Fruit fly (Drosophila melanogaster) whole organism, embryonic: ENCODE data around the gene Snx3.

Experiments used
- Asciz ChIP-seq: fragments of 200-800 bp; sonication (Bioruptor generic); optimal IDR thresholded peaks from 2 replicates; lab custom pipeline; 2017; ENCODE audit warnings: missing biosample characterization, mild to moderate bottlenecking, missing genetic modification characterization, missing genetic modification reagents
- Awh ChIP-seq: fragments of 200-800 bp; sonication (Bioruptor generic); IDR thresholded peaks from 2 replicates; pipeline ENCODE4, ENCODE4 v1.3.6; 2022; ENCODE audit warnings: missing biosample characterization, missing genetic modification characterization
- B-H2 ChIP-seq: fragments of 200-800 bp; sonication (Bioruptor generic); optimal IDR thresholded peaks from 2 replicates; lab custom pipeline; 2018; ENCODE audit warnings: missing biosample characterization, mild to moderate bottlenecking, missing genetic modification characterization
- Bgb ChIP-seq: fragments of 200-800 bp; sonication (Bioruptor generic); IDR thresholded peaks from 2 replicates; pipeline ENCODE4 v1.3.6; 2022; ENCODE audit warnings: missing biosample characterization, missing genetic modification characterization; ENCODE audit not compliant: partially characterized antibody
- Bteb2 ChIP-seq: fragments of 200-800 bp; sonication (Bioruptor generic); optimal IDR thresholded peaks from 2 replicates; lab custom pipeline; 2016; ENCODE audit warnings: missing biosample characterization, missing genetic modification characterization
- CG11093 ChIP-seq: fragments of 200-800 bp; sonication (Bioruptor generic); IDR thresholded peaks from 3 replicates; pipeline ENCODE4 v1.3.6; 2022; ENCODE audit warnings: missing biosample characterization, missing genetic modification characterization
- CG11247 ChIP-seq: fragments of 200-800 bp; sonication (Bioruptor generic); IDR thresholded peaks from 2 replicates; pipeline ENCODE4 v1.3.6; 2022; ENCODE audit warnings: missing biosample characterization, missing genetic modification characterization
- CG11504 ChIP-seq: fragments of 200-800 bp; sonication (Bioruptor generic); optimal IDR thresholded peaks from 3 replicates; lab custom pipeline; 2019; ENCODE audit warnings: missing biosample characterization, mild to moderate bottlenecking, missing genetic modification characterization, moderate library complexity
- CG12236 ChIP-seq: fragments of 200-800 bp; sonication (Bioruptor generic); optimal IDR thresholded peaks from 2 replicates; lab custom pipeline; 2016; ENCODE audit warnings: missing biosample characterization, missing genetic modification characterization
- CG13775 ChIP-seq: fragments of 200-800 bp; sonication (Bioruptor generic); optimal IDR thresholded peaks from 3 replicates; lab custom pipeline; 2017; ENCODE audit warnings: missing biosample characterization, mild to moderate bottlenecking, missing genetic modification characterization
- CG17361 ChIP-seq: fragments of 200-800 bp; sonication (Bioruptor generic); IDR thresholded peaks from 3 replicates; pipeline ENCODE4 v1.3.6; 2022; ENCODE audit warnings: missing biosample characterization, missing genetic modification characterization
- CG1832 ChIP-seq: fragments of 200-800 bp; sonication (Bioruptor generic); optimal IDR thresholded peaks from 2 replicates; lab custom pipeline; 2017; ENCODE audit warnings: missing biosample characterization, mild to moderate bottlenecking, missing genetic modification characterization, inconsistent platforms
- CG2129 ChIP-seq: fragments of 200-800 bp; sonication (Bioruptor generic); IDR thresholded peaks from 2 replicates; pipeline ENCODE4 v1.3.6; 2022; ENCODE audit warnings: missing biosample characterization, missing genetic modification characterization; ENCODE audit not compliant: partially characterized antibody
- CG2199 ChIP-seq: fragments of 200-800 bp; sonication (Bioruptor generic); IDR thresholded peaks from 3 replicates; pipeline ENCODE4 v1.3.6; 2022; ENCODE audit warnings: missing biosample characterization, missing genetic modification characterization
- CG2202 ChIP-seq: fragments of 200-800 bp; sonication (Bioruptor generic); optimal IDR thresholded peaks from 2 replicates; lab custom pipeline; 2018; ENCODE audit warnings: missing biosample characterization, mild to moderate bottlenecking, missing genetic modification characterization
- CG34422 ChIP-seq: fragments of 200-800 bp; sonication (Bioruptor generic); IDR thresholded peaks from 3 replicates; pipeline ENCODE4 v1.3.6; 2022; ENCODE audit warnings: missing biosample characterization, missing genetic modification characterization
- CG4328 ChIP-seq: fragments of 200-800 bp; sonication (Bioruptor generic); optimal IDR thresholded peaks from 3 replicates; lab custom pipeline; 2017; ENCODE audit warnings: missing biosample characterization, missing genetic modification reagents, missing genetic modification characterization
- CG7928 ChIP-seq: fragments of 200-800 bp; sonication (Bioruptor generic); optimal IDR thresholded peaks from 2 replicates; lab custom pipeline; 2017; ENCODE audit warnings: missing biosample characterization, mild to moderate bottlenecking, missing genetic modification characterization
- CG8388 ChIP-seq: fragments of 200-800 bp; sonication (Bioruptor generic); optimal IDR thresholded peaks from 2 replicates; lab custom pipeline; 2019; ENCODE audit warnings: missing biosample characterization, mild to moderate bottlenecking, missing genetic modification characterization, moderate library complexity
- CG8478 ChIP-seq: fragments of >200 bp; optimal IDR thresholded peaks from 2 replicates; lab custom pipeline; 2018
- CG9437 ChIP-seq: fragments of 200-800 bp; sonication (Bioruptor generic); optimal IDR thresholded peaks from 2 replicates; lab custom pipeline; 2018; ENCODE audit warnings: missing biosample characterization, mild to moderate bottlenecking, missing genetic modification characterization
- Dp ChIP-seq: fragments of 200-800 bp; sonication (Bioruptor generic); optimal IDR thresholded peaks from 2 replicates; lab custom pipeline; 2018; ENCODE audit warnings: missing biosample characterization, mild to moderate bottlenecking, missing genetic modification characterization, moderate library complexity
- Drgx ChIP-seq: fragments of 200-800 bp; sonication (Bioruptor generic); IDR thresholded peaks from 2 replicates; pipeline ENCODE4 v1.3.6; 2022; ENCODE audit warnings: missing biosample characterization, missing genetic modification characterization
- E2f1 ChIP-seq: fragments of 200-800 bp; sonication (Bioruptor generic); IDR thresholded peaks from 2 replicates; pipeline ENCODE4 v1.3.6; 2022; ENCODE audit warnings: missing biosample characterization, missing genetic modification characterization
- HHEX ChIP-seq: fragments of 200-800 bp; sonication (Bioruptor generic); optimal IDR thresholded peaks from 3 replicates; lab custom pipeline; 2017; ENCODE audit warnings: missing biosample characterization, mild to moderate bottlenecking, missing genetic modification characterization, missing genetic modification reagents
- HLH3B ChIP-seq: fragments of 200-800 bp; sonication (Bioruptor generic); IDR thresholded peaks from 2 replicates; pipeline ENCODE4 v1.3.6; 2022; ENCODE audit warnings: missing biosample characterization, missing genetic modification characterization
- Hand ChIP-seq: fragments of 200-800 bp; sonication (Bioruptor generic); optimal IDR thresholded peaks from 2 replicates; lab custom pipeline; 2017; ENCODE audit warnings: mild to moderate bottlenecking, missing biosample characterization, missing genetic modification reagents, missing genetic modification characterization
- Hey ChIP-seq: fragments of 200-800 bp; sonication (Bioruptor generic); optimal IDR thresholded peaks from 3 replicates; lab custom pipeline; 2018; ENCODE audit warnings: missing biosample characterization, mild to moderate bottlenecking, missing genetic modification characterization
- Hr39 ChIP-seq: fragments of >200 bp; optimal IDR thresholded peaks from 2 replicates; lab custom pipeline; 2017
- Jarid2 ChIP-seq: fragments of 200-800 bp; sonication (Bioruptor generic); optimal IDR thresholded peaks from 3 replicates; lab custom pipeline; 2017; ENCODE audit warnings: mild to moderate bottlenecking, missing biosample characterization, missing genetic modification reagents, missing genetic modification characterization
- Mes4 ChIP-seq: fragments of 200-800 bp; sonication (Bioruptor generic); optimal IDR thresholded peaks from 2 replicates; lab custom pipeline; 2016; ENCODE audit warnings: missing biosample characterization, missing genetic modification characterization
- Nf-YC ChIP-seq: fragments of 200-800 bp; optimal IDR thresholded peaks from 3 replicates; lab custom pipeline; 2019; ENCODE audit warnings: missing biosample characterization, mild to moderate bottlenecking, missing genetic modification characterization, moderate library complexity
- Oli ChIP-seq: fragments of 200-800 bp; sonication (Bioruptor generic); optimal IDR thresholded peaks from 2 replicates; lab custom pipeline; 2018; ENCODE audit warnings: missing biosample characterization, mild to moderate bottlenecking, missing genetic modification characterization, moderate library complexity
- abd-A ChIP-seq: fragments of 200-800 bp; sonication (Bioruptor generic); optimal IDR thresholded peaks from 3 replicates; lab custom pipeline; 2019; ENCODE audit warnings: missing biosample characterization, mild to moderate bottlenecking, missing genetic modification characterization, moderate library complexity
- aop ChIP-seq: fragments of 200-800 bp; sonication (Bioruptor generic); IDR thresholded peaks from 2 replicates; pipeline ENCODE4 v1.3.6; 2022; ENCODE audit warnings: missing biosample characterization, missing genetic modification characterization
- ap ChIP-seq: fragments of 200-800 bp; sonication (Bioruptor generic); IDR thresholded peaks from 2 replicates; pipeline ENCODE4 v1.3.6; 2022; ENCODE audit warnings: missing biosample characterization, missing genetic modification characterization
- chif ChIP-seq, 2 experiments: fragments of 200-800 bp; sonication (Bioruptor generic); optimal IDR thresholded peaks; 3 replicates each; lab custom pipeline; 2016; ENCODE audit warnings: missing biosample characterization in 2 of 2, missing genetic modification characterization in 2 of 2
- corto ChIP-seq: fragments of 200-800 bp; sonication (Bioruptor generic); optimal IDR thresholded peaks from 2 replicates; lab custom pipeline; 2016; ENCODE audit warnings: missing biosample characterization, mild to moderate bottlenecking, missing genetic modification characterization, moderate library complexity
- cwo ChIP-seq: fragments of 200-800 bp; sonication (Bioruptor generic); optimal IDR thresholded peaks from 3 replicates; lab custom pipeline; 2017; ENCODE audit warnings: missing biosample characterization, missing genetic modification characterization, mild to moderate bottlenecking, moderate library complexity, missing genetic modification reagents
- gfzf ChIP-seq: fragments of 200-800 bp; sonication (Bioruptor generic); optimal IDR thresholded peaks from 2 replicates; lab custom pipeline; 2016; ENCODE audit warnings: missing biosample characterization, mild to moderate bottlenecking, missing genetic modification characterization, moderate library complexity
- grau ChIP-seq: fragments of 200-800 bp; optimal IDR thresholded peaks from 3 replicates; lab custom pipeline; 2019; ENCODE audit warnings: missing biosample characterization, mild to moderate bottlenecking, missing genetic modification characterization, moderate library complexity
- insv ChIP-seq, 2 experiments: fragments of 200-800 bp; sonication (Bioruptor generic); optimal IDR thresholded peaks; 3 replicates each; lab custom pipeline; 2016 to 2018; ENCODE audit warnings: missing biosample characterization in 2 of 2, missing genetic modification characterization in 2 of 2
- jing ChIP-seq: fragments of 200-800 bp; sonication (Bioruptor generic); optimal IDR thresholded peaks from 2 replicates; lab custom pipeline; 2018; ENCODE audit warnings: missing biosample characterization, mild to moderate bottlenecking, missing genetic modification characterization
- kah ChIP-seq: fragments of 200-800 bp; sonication (Bioruptor generic); optimal IDR thresholded peaks from 2 replicates; lab custom pipeline; 2018; ENCODE audit warnings: missing biosample characterization, mild to moderate bottlenecking, missing genetic modification characterization
- nerfin-1 ChIP-seq: fragments of 200-800 bp; sonication (Bioruptor generic); optimal IDR thresholded peaks from 3 replicates; lab custom pipeline; 2019; ENCODE audit warnings: missing biosample characterization, mild to moderate bottlenecking, missing genetic modification characterization, moderate library complexity
- onecut ChIP-seq: fragments of 200-800 bp; sonication (Bioruptor generic); IDR thresholded peaks from 2 replicates; pipeline ENCODE4 v1.3.6; 2022; ENCODE audit warnings: missing biosample characterization, missing genetic modification characterization
- scrt ChIP-seq: fragments of 200-800 bp; sonication (Bioruptor generic); optimal IDR thresholded peaks from 2 replicates; lab custom pipeline; 2018; ENCODE audit warnings: missing biosample characterization, mild to moderate bottlenecking, missing genetic modification characterization, moderate library complexity
- sd ChIP-seq: fragments of 200-800 bp; sonication (Bioruptor generic); optimal IDR thresholded peaks from 3 replicates; lab custom pipeline; 2018; ENCODE audit warnings: missing biosample characterization, mild to moderate bottlenecking, missing genetic modification characterization, moderate library complexity
- stwl ChIP-seq: fragments of 200-800 bp; sonication (Bioruptor generic); optimal IDR thresholded peaks from 3 replicates; lab custom pipeline; 2018; ENCODE audit warnings: missing biosample characterization, mild to moderate bottlenecking, missing genetic modification characterization, moderate library complexity
- tap ChIP-seq: fragments of 200-800 bp; optimal IDR thresholded peaks from 3 replicates; lab custom pipeline; 2019; ENCODE audit warnings: missing biosample characterization, mild to moderate bottlenecking, missing genetic modification characterization, moderate library complexity
- tna ChIP-seq: fragments of 200-800 bp; sonication (Bioruptor generic); IDR thresholded peaks from 2 replicates; pipeline ENCODE4 v1.3.6; 2022; ENCODE audit warnings: missing biosample characterization, missing genetic modification characterization; ENCODE audit not compliant: partially characterized antibody
- unc-4 ChIP-seq: fragments of 200-800 bp; sonication (Bioruptor generic); IDR thresholded peaks from 2 replicates; pipeline ENCODE4 v1.3.6; 2022; ENCODE audit warnings: missing biosample characterization, missing genetic modification characterization; ENCODE audit not compliant: partially characterized antibody

The Snx3 gene

DNA sequence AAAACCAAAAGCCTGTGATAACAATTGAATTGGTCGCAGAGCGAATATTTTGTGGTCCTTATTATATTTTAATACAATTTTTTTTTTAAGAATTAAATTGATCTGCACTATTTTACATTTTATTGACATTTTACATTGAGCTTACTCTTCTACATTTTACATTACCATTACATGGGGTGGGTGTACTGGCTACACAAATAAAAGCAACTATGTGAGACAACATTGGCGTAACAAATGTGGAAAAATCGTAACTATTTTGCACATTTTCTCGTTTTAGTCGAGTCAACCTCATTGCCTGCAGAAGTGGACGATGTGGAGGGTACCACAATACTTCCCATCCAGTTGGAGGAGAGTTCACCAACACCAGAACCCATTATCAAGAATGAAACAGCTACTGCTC is 22.7 kb downstream of the Snx3 start (continued):
- TF ChIP-seq CG11247 (GFP tag; lab: Robert Waterston, UW): no peak
- TF ChIP-seq sd (tag; lab: Kevin White, UChicago): peak; percentile 13
- TF ChIP-seq Mes4 (GFP tag; lab: Kevin White, UChicago): no peak
- no peak for TF ChIP-seq CG2199 (GFP tag; lab: Robert Waterston, UW)
- peak; percentile 15 for TF ChIP-seq gfzf (GFP tag; lab: Kevin White, UChicago)
- TF ChIP-seq jing (GFP tag; lab: Kevin White, UChicago): no peak
- TF ChIP-seq CG8478 (lab: Kevin White, UChicago): no peak
- TF ChIP-seq ap (GFP tag; lab: Robert Waterston, UW): no peak
- TF ChIP-seq CG4328 (GFP tag; lab: Kevin White, UChicago): no peak
- TF ChIP-seq chif (GFP tag; optimal IDR thresholded peaks at IDR 0.05; lab: Kevin White, UChicago): peak in 1 of 2 experiments; percentile 10
- TF ChIP-seq CG9437 (GFP tag; lab: Kevin White, UChicago): peak; percentile 93
- TF ChIP-seq Bteb2 (GFP tag; lab: Kevin White, UChicago): no peak
- TF ChIP-seq Hr39 (lab: Kevin White, UChicago): no peak
- no peak for TF ChIP-seq Oli
- TF ChIP-seq HHEX (GFP tag; lab: Kevin White, UChicago): no peak
- TF ChIP-seq CG11504 (tag; lab: Kevin White, UChicago): peak; percentile 1
- no peak for TF ChIP-seq CG7928 (GFP tag; lab: Kevin White, UChicago)
- TF ChIP-seq CG2202 (tag; lab: Kevin White, UChicago): no peak
- TF ChIP-seq unc-4 (GFP tag; lab: Robert Waterston, UW): no peak
- TF ChIP-seq HLH3B (GFP tag; lab: Robert Waterston, UW): no peak
- no peak for TF ChIP-seq CG1832 (GFP tag; lab: Kevin White, UChicago)
- no peak for TF ChIP-seq onecut (GFP tag; lab: Robert Waterston, UW)
- no peak for TF ChIP-seq cwo
- TF ChIP-seq aop: no peak
- TF ChIP-seq Bgb: peak; percentile 73
- TF ChIP-seq CG17361 (GFP tag; lab: Robert Waterston, UW): no peak
- no peak for TF ChIP-seq Nf-YC (tag; lab: Kevin White, UChicago)
- no peak for TF ChIP-seq CG8388
- TF ChIP-seq Drgx: no peak
- no peak for TF ChIP-seq Awh (GFP tag; lab: Robert Waterston, UW)
- no peak for TF ChIP-seq kah (GFP tag; lab: Kevin White, UChicago)
- no peak for TF ChIP-seq E2f1 (GFP tag; lab: Robert Waterston, UW)
- no peak for TF ChIP-seq CG2129 (GFP tag; lab: Robert Waterston, UW)
- TF ChIP-seq CG12236 (GFP tag; lab: Kevin White, UChicago): no peak
- TF ChIP-seq Dp: no peak
- no peak for TF ChIP-seq CG34422
- TF ChIP-seq stwl (tag; lab: Kevin White, UChicago): peak; percentile 31
- TF ChIP-seq Asciz: no peak
- peak in 1 of 2 experiments; percentile 61 for TF ChIP-seq insv (GFP tag; optimal IDR thresholded peaks at IDR 0.05; lab: Kevin White, UChicago)
- no peak for TF ChIP-seq B-H2
- no peak for TF ChIP-seq Hey
- no peak for TF ChIP-seq CG13775 (GFP tag; lab: Kevin White, UChicago)
- no peak for TF ChIP-seq corto (GFP tag; lab: Kevin White, UChicago)
- no peak for TF ChIP-seq Jarid2 (GFP tag; lab: Kevin White, UChicago)
- TF ChIP-seq grau (tag; lab: Kevin White, UChicago): no peak
- TF ChIP-seq CG11093 (GFP tag; lab: Robert Waterston, UW): no peak
- no peak for TF ChIP-seq nerfin-1 (tag; lab: Kevin White, UChicago)
- no peak for TF ChIP-seq tap (tag; lab: Kevin White, UChicago)
- TF ChIP-seq tna: no peak
- no peak for TF ChIP-seq scrt (GFP tag; lab: Kevin White, UChicago)
- no peak for TF ChIP-seq Hand (GFP tag; lab: Kevin White, UChicago)
- TF ChIP-seq abd-A: no peak
